Fruit fly (Drosophila melanogaster) whole organism, embryonic: Measurements from ENCODE around the gene rho-5.

Experiments
- CG10462 ChIP-seq: fragments of 200-800 bp; sonication (Bioruptor generic); optimal IDR thresholded peaks from 2 replicates; lab custom pipeline; 2016; ENCODE audit warnings: missing biosample characterization, missing genetic modification characterization
- CG11695 ChIP-seq: fragments of 200-800 bp; sonication (Bioruptor generic); IDR thresholded peaks from 3 replicates; pipeline ENCODE4 v1.3.6; 2022; ENCODE audit warnings: missing biosample characterization, missing genetic modification characterization
- CG11723 ChIP-seq: fragments of 200-800 bp; sonication (Bioruptor generic); optimal IDR thresholded peaks from 2 replicates; lab custom pipeline; 2017; ENCODE audit warnings: missing biosample characterization, mild to moderate bottlenecking, missing genetic modification characterization
- CG13424 ChIP-seq: fragments of 200-800 bp; sonication (Bioruptor generic); optimal IDR thresholded peaks from 2 replicates; lab custom pipeline; 2019; ENCODE audit warnings: missing biosample characterization, mild to moderate bottlenecking, missing genetic modification characterization, moderate library complexity
- CG13775 ChIP-seq: fragments of 200-800 bp; sonication (Bioruptor generic); optimal IDR thresholded peaks from 3 replicates; lab custom pipeline; 2017; ENCODE audit warnings: missing biosample characterization, mild to moderate bottlenecking, missing genetic modification characterization
- CG15073 ChIP-seq: fragments of 200-800 bp; sonication (Bioruptor generic); optimal IDR thresholded peaks from 2 replicates; lab custom pipeline; 2016; ENCODE audit warnings: missing biosample characterization, missing genetic modification characterization
- CG17186 ChIP-seq: fragments of 200-800 bp; sonication (Bioruptor generic); optimal IDR thresholded peaks from 3 replicates; lab custom pipeline; 2017; ENCODE audit warnings: missing biosample characterization, missing genetic modification reagents, missing genetic modification characterization
- CG17385 ChIP-seq: fragments of 200-800 bp; sonication (Bioruptor generic); optimal IDR thresholded peaks from 3 replicates; lab custom pipeline; 2018; ENCODE audit warnings: missing biosample characterization, mild to moderate bottlenecking, missing genetic modification characterization
- CG18011 ChIP-seq: fragments of 200-800 bp; sonication (Bioruptor generic); optimal IDR thresholded peaks from 2 replicates; lab custom pipeline; 2017; ENCODE audit warnings: missing biosample characterization, missing genetic modification characterization, mild to moderate bottlenecking, moderate library complexity, missing genotype
- CG2199 ChIP-seq: fragments of 200-800 bp; sonication (Bioruptor generic); IDR thresholded peaks from 3 replicates; pipeline ENCODE4 v1.3.6; 2022; ENCODE audit warnings: missing biosample characterization, missing genetic modification characterization
- CG2202 ChIP-seq: fragments of 200-800 bp; sonication (Bioruptor generic); optimal IDR thresholded peaks from 2 replicates; lab custom pipeline; 2018; ENCODE audit warnings: missing biosample characterization, mild to moderate bottlenecking, missing genetic modification characterization
- CG32767 ChIP-seq: fragments of 200-800 bp; sonication (Bioruptor generic); IDR thresholded peaks from 2 replicates; pipeline ENCODE4 v1.3.6; 2022; ENCODE audit warnings: missing biosample characterization, missing genetic modification characterization
- CG32772 ChIP-seq: fragments of 200-800 bp; sonication (Bioruptor generic); IDR thresholded peaks from 2 replicates; pipeline ENCODE4 v1.3.6; 2022; ENCODE audit warnings: missing biosample characterization, missing genetic modification characterization
- CG34376 ChIP-seq: fragments of 200-800 bp; sonication (Bioruptor generic); optimal IDR thresholded peaks from 2 replicates; lab custom pipeline; 2018; ENCODE audit warnings: missing biosample characterization, mild to moderate bottlenecking, missing genetic modification characterization
- CG4424 ChIP-seq: fragments of 200-800 bp; sonication (Bioruptor generic); optimal IDR thresholded peaks from 3 replicates; lab custom pipeline; 2016; ENCODE audit warnings: missing biosample characterization, missing genetic modification characterization
- CG5953 ChIP-seq: fragments of 200-800 bp; sonication (Bioruptor generic); IDR thresholded peaks from 2 replicates; pipeline ENCODE4 v1.3.6; 2022; ENCODE audit warnings: missing biosample characterization, missing genetic modification characterization
- CG7786 ChIP-seq: fragments of 200-800 bp; sonication (Bioruptor generic); optimal IDR thresholded peaks from 2 replicates; lab custom pipeline; 2016; ENCODE audit warnings: missing biosample characterization, missing genetic modification characterization
- Dbx ChIP-seq: fragments of 200-800 bp; sonication (Bioruptor generic); IDR thresholded peaks from 3 replicates; pipeline ENCODE4 v1.3.6; 2022; ENCODE audit warnings: missing biosample characterization, missing genetic modification characterization
- Dll ChIP-seq: fragments of 200-800 bp; sonication (Bioruptor generic); IDR thresholded peaks from 4 replicates; pipeline ENCODE4 v1.3.6; 2022; ENCODE audit warnings: missing biosample characterization, missing genetic modification characterization; ENCODE audit not compliant: partially characterized antibody
- E2f1 ChIP-seq: fragments of 200-800 bp; sonication (Bioruptor generic); IDR thresholded peaks from 2 replicates; pipeline ENCODE4 v1.3.6; 2022; ENCODE audit warnings: missing biosample characterization, missing genetic modification characterization
- E2f2 ChIP-seq: fragments of 200-800 bp; sonication (Bioruptor generic); IDR thresholded peaks from 2 replicates; pipeline ENCODE4 v1.3.6; 2022; ENCODE audit warnings: missing biosample characterization, missing genetic modification characterization
- Fer3 ChIP-seq: fragments of 200-800 bp; sonication (Bioruptor generic); optimal IDR thresholded peaks from 2 replicates; lab custom pipeline; 2018; ENCODE audit warnings: missing biosample characterization, mild to moderate bottlenecking, missing genetic modification characterization, moderate library complexity
- GATAe ChIP-seq: fragments of 200-800 bp; sonication (Bioruptor generic); conservative IDR thresholded peaks from 2 replicates; pipeline ENCODE4 v1.3.6; 2022; ENCODE audit warnings: missing biosample characterization, missing genetic modification characterization
- HLH54F ChIP-seq: fragments of 200-800 bp; sonication (Bioruptor generic); optimal IDR thresholded peaks from 3 replicates; lab custom pipeline; 2016; ENCODE audit warnings: missing biosample characterization, missing genetic modification characterization
- Hey ChIP-seq: fragments of 200-800 bp; sonication (Bioruptor generic); optimal IDR thresholded peaks from 3 replicates; lab custom pipeline; 2018; ENCODE audit warnings: missing biosample characterization, mild to moderate bottlenecking, missing genetic modification characterization
- Lim3 ChIP-seq: fragments of 200-800 bp; sonication (Bioruptor generic); IDR thresholded peaks from 2 replicates; pipeline ENCODE4 v1.3.6; 2022; ENCODE audit warnings: missing biosample characterization, missing genetic modification characterization
- MBD-R2 ChIP-seq: fragments of 200-800 bp; sonication (Bioruptor generic); IDR thresholded peaks from 2 replicates; pipeline ENCODE4 v1.3.6; 2022; ENCODE audit warnings: missing biosample characterization, missing genetic modification characterization
- MESR4 ChIP-seq: fragments of 200-800 bp; sonication (Bioruptor generic); optimal IDR thresholded peaks from 2 replicates; lab custom pipeline; 2018; ENCODE audit warnings: missing biosample characterization, mild to moderate bottlenecking, missing genetic modification characterization, moderate library complexity
- Nf-YC ChIP-seq: fragments of 200-800 bp; optimal IDR thresholded peaks from 3 replicates; lab custom pipeline; 2019; ENCODE audit warnings: missing biosample characterization, mild to moderate bottlenecking, missing genetic modification characterization, moderate library complexity
- Ptx1 ChIP-seq: fragments of 200-800 bp; sonication (Bioruptor generic); IDR thresholded peaks from 2 replicates; pipeline ENCODE4 v1.3.6; 2022; ENCODE audit warnings: missing biosample characterization, missing genetic modification characterization
- TFAM ChIP-seq: fragments of 200-800 bp; sonication (Bioruptor generic); optimal IDR thresholded peaks from 2 replicates; lab custom pipeline; 2017; ENCODE audit warnings: missing biosample characterization, missing genetic modification characterization, inconsistent platforms
- ab ChIP-seq: fragments of 200-800 bp; sonication (Bioruptor generic); optimal IDR thresholded peaks from 2 replicates; lab custom pipeline; 2016; ENCODE audit warnings: missing biosample characterization, missing genetic modification characterization
- ato ChIP-seq: fragments of 200-800 bp; sonication (Bioruptor generic); IDR thresholded peaks from 2 replicates; pipeline ENCODE4 v1.3.6; 2022; ENCODE audit warnings: missing biosample characterization, missing genetic modification characterization; ENCODE audit not compliant: partially characterized antibody
- bab2 ChIP-seq: fragments of 200-800 bp; sonication (Bioruptor generic); optimal IDR thresholded peaks from 2 replicates; lab custom pipeline; 2016; ENCODE audit warnings: missing biosample characterization, missing genetic modification characterization
- bbx ChIP-seq: fragments of 200-800 bp; sonication (Bioruptor generic); IDR thresholded peaks from 2 replicates; pipeline ENCODE4 v1.3.6; 2022; ENCODE audit warnings: missing biosample characterization, missing genetic modification characterization; ENCODE audit not compliant: partially characterized antibody
- crol ChIP-seq: fragments of 200-800 bp; sonication (Bioruptor generic); IDR thresholded peaks from 2 replicates; pipeline ENCODE4 v1.3.6; 2022; ENCODE audit warnings: missing biosample characterization, missing genetic modification characterization
- emc ChIP-seq: fragments of 200-800 bp; sonication (Bioruptor generic); optimal IDR thresholded peaks from 2 replicates; lab custom pipeline; 2016; ENCODE audit warnings: missing biosample characterization, missing genetic modification characterization
- exex ChIP-seq: fragments of 200-800 bp; sonication (Bioruptor generic); optimal IDR thresholded peaks from 4 replicates; lab custom pipeline; 2018; ENCODE audit warnings: missing biosample characterization, mild to moderate bottlenecking, missing genetic modification characterization, moderate library complexity
- fd96Cb ChIP-seq: fragments of 200-800 bp; sonication (Bioruptor generic); optimal IDR thresholded peaks from 2 replicates; lab custom pipeline; 2018; ENCODE audit warnings: missing biosample characterization, mild to moderate bottlenecking, missing genetic modification characterization, moderate library complexity
- gro ChIP-seq: fragments of 200-800 bp; sonication (Bioruptor generic); optimal IDR thresholded peaks from 2 replicates; lab custom pipeline; 2016; ENCODE audit warnings: missing biosample characterization, missing genetic modification characterization
- gsb ChIP-seq: fragments of 200-800 bp; sonication (Bioruptor generic); IDR thresholded peaks from 2 replicates; pipeline ENCODE4 v1.3.6; 2022; ENCODE audit warnings: missing biosample characterization, missing genetic modification characterization
- hkb ChIP-seq, 2 experiments: fragments of 200-800 bp in 1 of 2; fragments of >200 bp in 1 of 2; sonication (Bioruptor generic) in 1 of 2; IDR thresholded peaks in 1 of 2; optimal IDR thresholded peaks in 1 of 2; 2 replicates each; pipeline versions ENCODE4 v1.3.6 to Lab custom; 2017 to 2022; ENCODE audit warnings: missing biosample characterization in 1 of 2, missing genetic modification characterization in 1 of 2
- kni ChIP-seq: fragments of 200-800 bp; sonication (Bioruptor generic); optimal IDR thresholded peaks from 3 replicates; lab custom pipeline; 2017; ENCODE audit warnings: mild to moderate bottlenecking, missing biosample characterization, missing genetic modification reagents, missing genetic modification characterization
- onecut ChIP-seq: fragments of 200-800 bp; sonication (Bioruptor generic); IDR thresholded peaks from 2 replicates; pipeline ENCODE4 v1.3.6; 2022; ENCODE audit warnings: missing biosample characterization, missing genetic modification characterization
- peb ChIP-seq: fragments of 200-800 bp; sonication (Bioruptor generic); IDR thresholded peaks from 2 replicates; pipeline ENCODE4 v1.3.6; 2022; ENCODE audit warnings: missing biosample characterization, missing genetic modification characterization
- pfk ChIP-seq: fragments of 200-800 bp; sonication (Bioruptor generic); optimal IDR thresholded peaks from 2 replicates; lab custom pipeline; 2018; ENCODE audit warnings: missing biosample characterization, mild to moderate bottlenecking, missing genetic modification characterization, moderate library complexity
- pzg ChIP-seq: fragments of 200-800 bp; sonication (Bioruptor generic); optimal IDR thresholded peaks from 3 replicates; lab custom pipeline; 2018; ENCODE audit warnings: missing biosample characterization, mild to moderate bottlenecking, missing genetic modification characterization, moderate library complexity
- trem ChIP-seq: fragments of 200-800 bp; optimal IDR thresholded peaks from 3 replicates; lab custom pipeline; 2019; ENCODE audit warnings: missing biosample characterization, mild to moderate bottlenecking, missing genetic modification characterization, moderate library complexity
- twi ChIP-seq: fragments of 200-800 bp; optimal IDR thresholded peaks from 2 replicates; lab custom pipeline; 2019; ENCODE audit warnings: missing biosample characterization, mild to moderate bottlenecking, missing genetic modification characterization, moderate library complexity
- unc-4 ChIP-seq: fragments of 200-800 bp; sonication (Bioruptor generic); IDR thresholded peaks from 2 replicates; pipeline ENCODE4 v1.3.6; 2022; ENCODE audit warnings: missing biosample characterization, missing genetic modification characterization; ENCODE audit not compliant: partially characterized antibody
- usp ChIP-seq: fragments of >200 bp; optimal IDR thresholded peaks from 2 replicates; lab custom pipeline; 2017; ENCODE audit warnings: missing biosample characterization, missing genetic modification characterization
- vvl ChIP-seq: fragments of 200-800 bp; sonication (Bioruptor generic); IDR thresholded peaks from 2 replicates; pipeline ENCODE4 v1.3.6; 2022; ENCODE audit warnings: missing biosample characterization, missing genetic modification characterization

The rho-5 gene

dm6 chr2L:10366525-10366924 lies 7.2 kb downstream of the rho-5 start, which contains the start of gene CG5056 (continued):
- TF ChIP-seq GATAe (GFP tag; lab: Robert Waterston, UW) (no peak), Hey (tag; lab: Kevin White, UChicago) (no peak), CG32767 (GFP tag; lab: Robert Waterston, UW) (peak; percentile 75), TFAM (GFP tag; lab: Kevin White, UChicago) (no peak), CG17385 (GFP tag; lab: Kevin White, UChicago) (no peak), HLH54F (GFP tag; lab: Kevin White, UChicago) (no peak), twi (tag; lab: Kevin White, UChicago) (no peak), Dbx (GFP tag; lab: Robert Waterston, UW) (no peak), exex (tag; lab: Kevin White, UChicago) (no peak), unc-4 (no peak), hkb (optimal IDR thresholded peaks at IDR 0.05; lab: Kevin White, UChicago) (no peak), hkb (GFP tag; IDR thresholded peaks at IDR 0.05; lab: Robert Waterston, UW) (no peak), Fer3 (tag; lab: Kevin White, UChicago) (no peak), kni (no peak), usp (GFP tag; lab: Kevin White, UChicago) (no peak), CG13775 (no peak), emc (GFP tag; lab: Kevin White, UChicago) (no peak), CG15073 (GFP tag; lab: Kevin White, UChicago) (no peak), Nf-YC (peak; percentile 53), gsb (no peak), ato (GFP tag; lab: Robert Waterston, UW) (no peak), pzg (peak; percentile 88), peb (GFP tag; lab: Robert Waterston, UW) (no peak), CG10462 (GFP tag; lab: Kevin White, UChicago) (no peak), bab2 (no peak), Lim3 (GFP tag; lab: Robert Waterston, UW) (no peak), CG34376 (no peak), gro (GFP tag; lab: Kevin White, UChicago) (peak; percentile 1), CG5953 (GFP tag; lab: Robert Waterston, UW) (no peak), Ptx1 (GFP tag; lab: Robert Waterston, UW) (no peak), crol (GFP tag; lab: Robert Waterston, UW) (no peak), E2f1 (GFP tag; lab: Robert Waterston, UW) (no peak), ab (no peak), CG4424 (GFP tag; lab: Kevin White, UChicago) (peak; percentile 3), E2f2 (no peak), CG13424 (tag; lab: Kevin White, UChicago) (peak; percentile 30), CG11695 (no peak), onecut (GFP tag; lab: Robert Waterston, UW) (no peak), Dll (GFP tag; lab: Robert Waterston, UW) (peak; percentile 28; the same call in 1 of the 4 replicates), trem (tag; lab: Kevin White, UChicago) (peak; percentile 69), MESR4 (GFP tag; lab: Kevin White, UChicago) (peak; percentile 95), CG18011 (no peak), CG2202 (tag; lab: Kevin White, UChicago) (no peak), CG32772 (GFP tag; lab: Robert Waterston, UW) (no peak), MBD-R2 (GFP tag; lab: Robert Waterston, UW) (peak; percentile 85), CG7786 (GFP tag; lab: Kevin White, UChicago) (no peak), fd96Cb (tag; lab: Kevin White, UChicago) (no peak), vvl (GFP tag; lab: Robert Waterston, UW) (0 out of 2 replicates have a peak, but pooled peaks have one; percentile 28), pfk (GFP tag; lab: Kevin White, UChicago) (peak; percentile 95), bbx (GFP tag; lab: Robert Waterston, UW) (no peak), CG17186 (GFP tag; lab: Kevin White, UChicago) (peak; percentile 48), CG11723 (GFP tag; lab: Kevin White, UChicago) (peak; percentile 87), CG2199 (no peak)
